Fruit fly (Drosophila melanogaster) whole organism, pupa: Measurements from ENCODE around the gene PXo.

Source experiments
- CG10348 ChIP-seq: fragments of 200-800 bp; sonication (Bioruptor generic); IDR thresholded peaks from 2 replicates; pipeline ENCODE4 v1.3.6; 2022; ENCODE audit warnings: missing biosample characterization, missing genetic modification characterization
- CG12605 ChIP-seq: fragments of 200-800 bp; sonication (Bioruptor generic); IDR thresholded peaks from 2 replicates; pipeline ENCODE4 v1.3.6; 2022; ENCODE audit warnings: missing biosample characterization, missing genetic modification characterization
- CG13204 ChIP-seq: fragments of 200-800 bp; sonication (Bioruptor generic); optimal IDR thresholded peaks from 2 replicates; lab custom pipeline; 2018; ENCODE audit warnings: missing biosample characterization, mild to moderate bottlenecking, missing genetic modification characterization, moderate library complexity
- CG14655 ChIP-seq: fragments of 200-800 bp; sonication (Bioruptor generic); optimal IDR thresholded peaks from 3 replicates; lab custom pipeline; 2017; ENCODE audit warnings: mild to moderate bottlenecking, missing biosample characterization, missing genetic modification reagents, missing genetic modification characterization
- CG15710 ChIP-seq: fragments of 200-800 bp; sonication (Bioruptor generic); optimal IDR thresholded peaks from 2 replicates; lab custom pipeline; 2018; ENCODE audit warnings: missing biosample characterization, mild to moderate bottlenecking, missing genetic modification characterization, moderate library complexity
- CG17806 ChIP-seq: fragments of 200-800 bp; sonication (Bioruptor generic); optimal IDR thresholded peaks from 2 replicates; lab custom pipeline; 2018; ENCODE audit warnings: missing biosample characterization, mild to moderate bottlenecking, missing genetic modification characterization, moderate library complexity
- CG32121 ChIP-seq: fragments of 200-800 bp; sonication (Bioruptor generic); IDR thresholded peaks from 2 replicates; pipeline ENCODE4 v1.3.6; 2022; ENCODE audit warnings: missing biosample characterization, missing genetic modification characterization
- CG34367 ChIP-seq: fragments of 200-800 bp; sonication (Bioruptor generic); optimal IDR thresholded peaks from 2 replicates; lab custom pipeline; 2018; ENCODE audit warnings: missing biosample characterization, mild to moderate bottlenecking, missing genetic modification characterization
- CG4496 ChIP-seq: fragments of 200-800 bp; sonication (Bioruptor generic); IDR thresholded peaks from 3 replicates; pipeline ENCODE4 v1.3.6; 2022; ENCODE audit warnings: missing biosample characterization, missing genetic modification characterization
- CG8159 ChIP-seq: fragments of 200-800 bp; sonication (Bioruptor generic); optimal IDR thresholded peaks from 3 replicates; lab custom pipeline; 2018; ENCODE audit warnings: missing biosample characterization, mild to moderate bottlenecking, missing genetic modification characterization, moderate library complexity
- CG8301 ChIP-seq: fragments of 200-800 bp; sonication (Bioruptor generic); optimal IDR thresholded peaks from 2 replicates; lab custom pipeline; 2018; ENCODE audit warnings: missing biosample characterization, mild to moderate bottlenecking, missing genetic modification characterization
- CG9948 ChIP-seq: fragments of 200-800 bp; sonication (Bioruptor generic); optimal IDR thresholded peaks from 2 replicates; lab custom pipeline; 2018; ENCODE audit warnings: missing biosample characterization, mild to moderate bottlenecking, missing genetic modification characterization, moderate library complexity
- D1 ChIP-seq: fragments of 200-800 bp; sonication (Bioruptor generic); optimal IDR thresholded peaks from 2 replicates; lab custom pipeline; 2018; ENCODE audit warnings: missing biosample characterization, mild to moderate bottlenecking, missing genetic modification characterization, moderate library complexity
- EcR ChIP-seq: fragments of 200-800 bp; sonication (Bioruptor generic); optimal IDR thresholded peaks from 3 replicates; lab custom pipeline; 2019; ENCODE audit warnings: missing biosample characterization, missing genetic modification characterization, mild to moderate bottlenecking, moderate library complexity, missing genetic modification reagents
- Ets98B ChIP-seq: fragments of 200-800 bp; sonication (Bioruptor generic); IDR thresholded peaks from 2 replicates; pipeline ENCODE4 v1.3.6; 2022; ENCODE audit warnings: missing biosample characterization, missing genetic modification characterization
- Pif1A ChIP-seq: fragments of 200-800 bp; sonication (Bioruptor generic); optimal IDR thresholded peaks from 3 replicates; lab custom pipeline; 2016; ENCODE audit warnings: missing biosample characterization, missing genetic modification characterization
- Pif1B ChIP-seq: fragments of 200-800 bp; sonication (Bioruptor generic); optimal IDR thresholded peaks from 3 replicates; lab custom pipeline; 2016; ENCODE audit warnings: missing biosample characterization, missing genetic modification characterization
- Snoo ChIP-seq: fragments of 200-800 bp; sonication (Bioruptor generic); optimal IDR thresholded peaks from 3 replicates; lab custom pipeline; 2017; ENCODE audit warnings: missing biosample characterization, mild to moderate bottlenecking, missing genetic modification characterization, inconsistent platforms
- fd96Ca ChIP-seq: fragments of 200-800 bp; sonication (Bioruptor generic); IDR thresholded peaks from 3 replicates; pipeline ENCODE4 v1.3.6; 2022; ENCODE audit warnings: missing biosample characterization, missing genetic modification characterization
- gl ChIP-seq: fragments of 200-800 bp; sonication (Bioruptor generic); optimal IDR thresholded peaks from 2 replicates; lab custom pipeline; 2018; ENCODE audit warnings: missing biosample characterization, mild to moderate bottlenecking, missing genetic modification characterization
- rn ChIP-seq: fragments of 200-800 bp; sonication (Bioruptor generic); IDR thresholded peaks from 2 replicates; pipeline ENCODE4 v1.3.6; 2022; ENCODE audit warnings: missing biosample characterization, missing genetic modification characterization

PXo gene

DNA sequence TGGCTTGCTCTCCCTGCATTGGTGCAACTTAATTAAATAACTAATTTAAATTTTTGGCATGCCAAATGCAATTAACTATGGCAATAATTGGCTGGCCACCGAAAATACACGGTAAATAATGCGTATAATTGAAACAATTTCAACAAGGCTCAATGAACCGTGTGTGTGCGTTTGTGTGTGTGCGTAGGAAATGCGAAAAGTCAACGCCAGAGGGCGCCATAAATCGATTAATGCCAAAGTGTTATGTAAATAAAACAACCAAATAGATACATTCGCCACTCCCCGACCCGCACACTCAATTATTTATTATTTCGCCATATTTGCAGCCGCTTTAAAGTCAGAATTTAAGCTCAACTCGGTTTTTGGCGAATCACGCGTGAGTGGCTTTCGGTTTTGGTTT, 36.0 kb upstream of the PXo start:
- TF ChIP-seq D1 (no peak), CG32121 (GFP tag; lab: Robert Waterston, UW) (no peak), CG13204 (GFP tag; lab: Kevin White, UChicago) (no peak), Pif1B (no peak), rn (no peak), CG8301 (no peak), gl (tag; lab: Kevin White, UChicago) (no peak), CG4496 (no peak), CG14655 (no peak), fd96Ca (no peak), CG34367 (tag; lab: Kevin White, UChicago) (no peak), CG12605 (GFP tag; lab: Robert Waterston, UW) (no peak)

DNA sequence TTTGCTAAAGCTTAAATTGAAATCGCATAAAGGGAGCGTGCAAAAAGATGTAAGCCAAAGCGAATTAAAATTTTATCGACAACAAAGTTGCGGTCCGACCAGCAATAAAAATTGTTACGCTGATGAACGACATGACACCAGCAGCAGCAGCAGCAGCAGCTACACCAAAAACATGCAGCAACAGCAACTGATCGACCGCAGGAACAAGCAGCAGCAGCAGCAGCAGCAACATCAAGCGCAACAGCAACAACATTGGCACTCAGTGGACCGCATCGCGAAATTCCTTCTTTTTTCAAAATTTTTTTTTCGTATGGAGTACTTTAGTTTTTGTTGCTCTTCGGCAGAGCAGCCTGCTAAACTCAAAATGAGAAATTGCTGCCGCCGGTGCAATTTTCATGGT, 33.8 kb upstream of the PXo start:
- TF ChIP-seq CG13204 (GFP tag; lab: Kevin White, UChicago) (peak; percentile 49), CG14655 (no peak)
- TF ChIP-seq, all 21 proteins: peak for 1

dm6 chr3L:5952537-5952936, 31.4 kb upstream of the PXo start:
- peak; percentile 20; the same call in 1 of the 2 replicates for TF ChIP-seq Ets98B (GFP tag; lab: Robert Waterston, UW)
- TF ChIP-seq CG10348 (GFP tag; lab: Robert Waterston, UW): no peak
- TF ChIP-seq CG12605 (GFP tag; lab: Robert Waterston, UW): peak; percentile 41; the same call in 1 of the 2 replicates
- TF ChIP-seq EcR (GFP tag; lab: Kevin White, UChicago): peak; percentile 23
- TF ChIP-seq CG13204 (GFP tag; lab: Kevin White, UChicago): peak; percentile 56
- no peak for TF ChIP-seq rn
- TF ChIP-seq fd96Ca: 0 out of 3 replicates have a peak, but pooled peaks have one; percentile 31
- TF ChIP-seq, all 21 proteins: peak for 5

dm6 chr3L:5952132-5952531, 31.0 kb upstream of the PXo start:
- TF ChIP-seq CG34367 (tag; lab: Kevin White, UChicago) (no peak), fd96Ca (no peak), EcR (GFP tag; lab: Kevin White, UChicago) (no peak), CG9948 (tag; lab: Kevin White, UChicago) (peak; percentile 58), Ets98B (GFP tag; lab: Robert Waterston, UW) (no peak), CG12605 (GFP tag; lab: Robert Waterston, UW) (peak; percentile 20; the same call in 1 of the 2 replicates), CG4496 (no peak), CG14655 (peak; percentile 78), Pif1A (GFP tag; lab: Kevin White, UChicago) (no peak), Pif1B (peak; percentile 13), CG32121 (GFP tag; lab: Robert Waterston, UW) (no peak), CG13204 (GFP tag; lab: Kevin White, UChicago) (no peak), rn (no peak), D1 (no peak), Snoo (peak; percentile 5), CG10348 (GFP tag; lab: Robert Waterston, UW) (no peak), CG8159 (peak; percentile 67), CG15710 (peak; percentile 12), CG8301 (peak; percentile 74), gl (tag; lab: Kevin White, UChicago) (no peak), CG17806 (tag; lab: Kevin White, UChicago) (peak; percentile 47)
- TF ChIP-seq, all 21 proteins: peak for 9

- TF ChIP-seq CG4496: peak; percentile 50; the same call in 1 of the 3 replicates
- no peak for TF ChIP-seq Pif1B
- no peak for TF ChIP-seq Pif1A (GFP tag; lab: Kevin White, UChicago)
- TF ChIP-seq D1: no peak
- no peak for TF ChIP-seq CG34367 (tag; lab: Kevin White, UChicago)
- TF ChIP-seq CG15710: no peak
- no peak for TF ChIP-seq fd96Ca
- TF ChIP-seq rn: no peak
- TF ChIP-seq Snoo: no peak
- no peak for TF ChIP-seq CG14655
- no peak for TF ChIP-seq CG12605 (GFP tag; lab: Robert Waterston, UW)
- peak; percentile 14 for TF ChIP-seq EcR (GFP tag; lab: Kevin White, UChicago)
- peak; percentile 36 for TF ChIP-seq CG13204 (GFP tag; lab: Kevin White, UChicago)
- no peak for TF ChIP-seq CG9948 (tag; lab: Kevin White, UChicago)
- no peak for TF ChIP-seq CG32121 (GFP tag; lab: Robert Waterston, UW)
- no peak for TF ChIP-seq CG17806 (tag; lab: Kevin White, UChicago)
- TF ChIP-seq CG10348 (GFP tag; lab: Robert Waterston, UW): no peak
- no peak for TF ChIP-seq gl (tag; lab: Kevin White, UChicago)
- no peak for TF ChIP-seq CG8301
- TF ChIP-seq CG8159: no peak
- TF ChIP-seq Ets98B (GFP tag; lab: Robert Waterston, UW): peak; percentile 51; the same call in 1 of the 2 replicates
These were observed 29.4 kb upstream of the PXo start, which contains the start of gene Egfrap for dm6 chr3L:5950467-5950866. TSS of gene Egfrap (minus strand) at chr3L:5950658.

DNA sequence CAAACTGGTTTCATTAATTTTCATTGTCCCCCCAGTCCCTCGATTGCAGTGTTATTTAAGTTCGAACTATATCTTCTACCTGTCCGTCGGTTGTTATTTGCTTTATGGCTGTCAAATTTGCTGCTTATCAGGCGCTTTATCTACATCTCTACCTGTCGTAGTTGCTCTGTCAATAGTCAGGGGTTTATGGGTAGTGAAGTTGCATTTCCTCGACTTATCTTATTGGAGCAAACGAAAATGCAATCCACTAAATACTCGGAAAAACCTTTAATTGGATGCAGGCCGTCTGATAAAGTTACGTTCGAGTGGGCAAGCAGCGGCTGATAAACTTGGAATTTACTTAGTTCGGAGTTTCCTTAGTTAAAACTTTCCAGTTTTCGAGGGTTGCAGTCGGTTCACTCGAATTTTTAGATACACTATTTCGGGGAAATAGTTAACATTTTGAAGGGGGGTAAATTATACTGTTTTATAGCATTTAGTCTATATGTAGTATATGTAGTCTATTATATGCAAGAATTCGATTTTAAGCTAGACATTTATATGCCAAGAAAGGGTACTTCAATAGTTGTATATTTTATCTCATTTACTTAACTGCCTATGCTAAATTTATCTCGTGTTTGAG, 26.1 kb upstream of the PXo start:
- TF ChIP-seq Pif1A (GFP tag; lab: Kevin White, UChicago) (no peak), CG14655 (no peak), CG34367 (tag; lab: Kevin White, UChicago) (no peak), CG9948 (tag; lab: Kevin White, UChicago) (no peak), CG10348 (GFP tag; lab: Robert Waterston, UW) (no peak), gl (tag; lab: Kevin White, UChicago) (no peak), fd96Ca (no peak)
- TF ChIP-seq, all 21 proteins: peak for 0
